Worm (Caenorhabditis elegans) whole organism, L4 larva: ENCODE measurements around the gene F54C8.1.
A peak's percentile ranks its signal among the peaks of the same experiment; 100 is the strongest.

Experiments
- F10B5.3 ChIP-seq: sonication (generic microtip); optimal IDR thresholded peaks from 2 replicates; lab custom pipeline; 2016; ENCODE audit warnings: mild to moderate bottlenecking, missing genetic modification characterization, missing compliant biosample characterization
- F26F4.8 ChIP-seq: fragments of 200-800 bp; sonication (Bioruptor generic); conservative IDR thresholded peaks from 2 replicates; pipeline ENCODE4 v1.3.6; 2022; ENCODE audit warnings: missing genetic modification characterization, missing compliant biosample characterization
- T26A8.4 ChIP-seq: fragments of 200-800 bp; sonication (Bioruptor generic); IDR thresholded peaks from 2 replicates; pipeline ENCODE4 v1.3.6; 2022; ENCODE audit warnings: missing genetic modification characterization, missing compliant biosample characterization
- Y48G9A.11 ChIP-seq: fragments of 200-800 bp; sonication (Bioruptor generic); IDR thresholded peaks from 2 replicates; pipeline ENCODE4 v1.3.6; 2022; ENCODE audit warnings: missing genetic modification reagents, missing genetic modification characterization, missing compliant biosample characterization
- Y5F2A.4 ChIP-seq: fragments of 200-800 bp; sonication (Bioruptor generic); optimal IDR thresholded peaks from 2 replicates; lab custom pipeline; 2018; ENCODE audit warnings: mild to moderate bottlenecking, missing genetic modification characterization, missing compliant biosample characterization
- ZK546.5 ChIP-seq, 2 experiments: sonication (generic microtip); optimal IDR thresholded peaks; 2 replicates each; lab custom pipeline; 2017; ENCODE audit warnings: missing biosample characterization in 2 of 2, missing genetic modification characterization in 2 of 2
- arid-1 ChIP-seq: fragments of 200-800 bp; sonication (Bioruptor generic); conservative IDR thresholded peaks from 2 replicates; pipeline ENCODE4 v1.3.6; 2022; ENCODE audit warnings: missing genetic modification reagents, missing genetic modification characterization, missing compliant biosample characterization
- ceh-20 ChIP-seq: fragments of 200-800 bp; sonication (Bioruptor generic); IDR thresholded peaks from 2 replicates; pipeline ENCODE4 v1.3.6; 2022; ENCODE audit warnings: missing genetic modification reagents, missing genetic modification characterization, missing compliant biosample characterization
- ceh-32 ChIP-seq: sonication (generic microtip); optimal IDR thresholded peaks from 2 replicates; lab custom pipeline; 2016; ENCODE audit warnings: mild to moderate bottlenecking, missing genetic modification characterization, missing compliant biosample characterization; ENCODE audit not compliant: poor library complexity
- ceh-44 ChIP-seq: fragments of 200-800 bp; sonication (Bioruptor generic); IDR thresholded peaks from 2 replicates; pipeline ENCODE4 v1.3.6; 2022; ENCODE audit warnings: missing genetic modification reagents, missing genetic modification characterization, missing compliant biosample characterization
- ceh-82 ChIP-seq: sonication (generic microtip); optimal IDR thresholded peaks from 2 replicates; lab custom pipeline; 2017; ENCODE audit warnings: missing biosample characterization, missing genetic modification characterization
- ctbp-1 ChIP-seq: fragments of 200-800 bp; sonication (Bioruptor generic); IDR thresholded peaks from 2 replicates; pipeline ENCODE4 v1.3.6; 2022; ENCODE audit warnings: missing genetic modification reagents, missing genetic modification characterization, missing compliant biosample characterization
- daf-19 ChIP-seq: fragments of 200-800 bp; sonication (Bioruptor generic); conservative IDR thresholded peaks from 2 replicates; pipeline ENCODE4 v1.3.6; 2022; ENCODE audit warnings: missing genetic modification characterization, missing compliant biosample characterization
- daf-8 ChIP-seq: fragments of 200-800 bp; sonication (Bioruptor generic); IDR thresholded peaks from 2 replicates; pipeline ENCODE4 v1.3.6; 2022; ENCODE audit warnings: missing genetic modification characterization, missing compliant biosample characterization
- dmd-8 ChIP-seq: fragments of 200-800 bp; sonication (Bioruptor generic); IDR thresholded peaks from 2 replicates; pipeline ENCODE4 v1.3.6; 2022; ENCODE audit warnings: missing genetic modification characterization, missing compliant biosample characterization
- dmd-9 ChIP-seq: fragments of 200-800 bp; sonication (Bioruptor generic); IDR thresholded peaks from 2 replicates; pipeline ENCODE4 v1.3.6; 2022; ENCODE audit warnings: missing genetic modification reagents, missing genetic modification characterization, missing compliant biosample characterization
- duxl-1 ChIP-seq: sonication (generic microtip); optimal IDR thresholded peaks from 2 replicates; lab custom pipeline; 2016; ENCODE audit warnings: mild to moderate bottlenecking, missing genetic modification characterization, moderate library complexity, missing compliant biosample characterization; ENCODE audit not compliant: poor library complexity
- dve-1 ChIP-seq: sonication (generic microtip); optimal IDR thresholded peaks from 2 replicates; lab custom pipeline; 2017; ENCODE audit warnings: antibody characterized with exemption, mild to moderate bottlenecking, missing genetic modification characterization, missing compliant biosample characterization; ENCODE audit not compliant: insufficient read depth
- gei-8 ChIP-seq: fragments of 200-800 bp; sonication (Bioruptor generic); optimal IDR thresholded peaks from 2 replicates; lab custom pipeline; 2018; ENCODE audit warnings: mild to moderate bottlenecking, missing genetic modification characterization, missing compliant biosample characterization
- hif-1 ChIP-seq, 2 experiments: sonication (generic microtip); optimal IDR thresholded peaks; 2 replicates each; lab custom pipeline; 2016 to 2017; ENCODE audit warnings: missing compliant biosample characterization in 2 of 2, missing genetic modification characterization in 2 of 2, missing genetic modification reagents in 2 of 2, missing genotype in 2 of 2, mild to moderate bottlenecking in 1 of 2
- hlh-11 ChIP-seq: fragments of 200-800 bp; sonication (Bioruptor generic); optimal IDR thresholded peaks from 2 replicates; lab custom pipeline; 2018; ENCODE audit warnings: mild to moderate bottlenecking, missing genetic modification characterization, missing compliant biosample characterization
- hmg-1.1 ChIP-seq: fragments of 200-800 bp; sonication (Bioruptor generic); IDR thresholded peaks from 2 replicates; pipeline ENCODE4 v1.3.6; 2022; ENCODE audit warnings: missing genetic modification reagents, missing genetic modification characterization, missing compliant biosample characterization
- lim-7 ChIP-seq: fragments of 200-800 bp; sonication (Bioruptor generic); IDR thresholded peaks from 2 replicates; pipeline ENCODE4 v1.3.6; 2022; ENCODE audit warnings: missing genetic modification characterization, missing compliant biosample characterization
- lin-15B ChIP-seq: fragments of 150-350 bp; sonication (generic microtip); optimal IDR thresholded peaks from 3 replicates; lab custom pipeline; 2014; ENCODE audit warnings: missing biosample characterization, missing genetic modification characterization
- lin-38 ChIP-seq: fragments of 200-800 bp; sonication (Bioruptor generic); IDR thresholded peaks from 2 replicates; pipeline ENCODE4 v1.3.6; 2022; ENCODE audit warnings: missing genetic modification reagents, missing genetic modification characterization, missing compliant biosample characterization
- lsy-2 ChIP-seq, 2 experiments: fragments of 150-350 bp in 1 of 2; sonication (generic microtip) in 1 of 2; optimal IDR thresholded peaks; 2 replicates each; lab custom pipeline; 2014 to 2017; ENCODE audit warnings: missing biosample characterization in 2 of 2, missing genetic modification characterization in 2 of 2
- madf-5 ChIP-seq, 2 experiments: fragments of 200-800 bp; sonication (Bioruptor generic); IDR thresholded peaks; 2 replicates each; pipeline ENCODE4 v1.3.6; 2022; ENCODE audit warnings: missing compliant biosample characterization in 2 of 2, missing genetic modification characterization in 2 of 2
- mdl-1 ChIP-seq, 2 experiments: fragments of 150-350 bp in 1 of 2; sonication (generic microtip) in 1 of 2; optimal IDR thresholded peaks; 2 replicates each; lab custom pipeline; 2014 to 2017; ENCODE audit warnings: missing biosample characterization in 2 of 2, missing genetic modification characterization in 2 of 2
- mep-1 ChIP-seq: fragments of 150-350 bp; sonication (generic microtip); optimal IDR thresholded peaks from 3 replicates; lab custom pipeline; 2014; ENCODE audit warnings: missing biosample characterization, missing genetic modification characterization
- mes-2 ChIP-seq: sonication (generic microtip); optimal IDR thresholded peaks from 2 replicates; lab custom pipeline; 2016; ENCODE audit warnings: missing genotype, mild to moderate bottlenecking, missing genetic modification characterization, missing compliant biosample characterization; ENCODE audit not compliant: poor library complexity, severe bottlenecking
- mxl-2 ChIP-seq: fragments of 200-800 bp; sonication (Bioruptor generic); conservative IDR thresholded peaks from 2 replicates; pipeline ENCODE4 v1.3.6; 2022; ENCODE audit warnings: missing genetic modification reagents, missing genetic modification characterization, missing compliant biosample characterization
- nhr-10 ChIP-seq: fragments of 150-350 bp; optimal IDR thresholded peaks from 2 replicates; lab custom pipeline; 2014; ENCODE audit warnings: missing biosample characterization, missing genetic modification characterization
- nhr-102 ChIP-seq: sonication (generic microtip); optimal IDR thresholded peaks from 2 replicates; lab custom pipeline; 2016; ENCODE audit warnings: mild to moderate bottlenecking, missing genetic modification characterization, moderate library complexity, missing compliant biosample characterization
- nhr-11 ChIP-seq: fragments of 150-350 bp; optimal IDR thresholded peaks from 2 replicates; lab custom pipeline; 2014; ENCODE audit warnings: missing biosample characterization, missing genetic modification characterization
- nhr-237 ChIP-seq: sonication (generic microtip); optimal IDR thresholded peaks from 2 replicates; lab custom pipeline; 2017; ENCODE audit warnings: missing biosample characterization, missing genetic modification characterization
- nhr-25 ChIP-seq: sonication (generic microtip); optimal IDR thresholded peaks from 2 replicates; lab custom pipeline; 2017; ENCODE audit warnings: missing genetic modification characterization, mild to moderate bottlenecking, missing compliant biosample characterization, antibody characterized with exemption, moderate library complexity, borderline replicate concordance; ENCODE audit not compliant: insufficient read depth
- nhr-48 ChIP-seq: sonication (generic microtip); optimal IDR thresholded peaks from 2 replicates; lab custom pipeline; 2016; ENCODE audit warnings: mild to moderate bottlenecking, missing genetic modification characterization, missing compliant biosample characterization
- nhr-6 ChIP-seq: fragments of 150-350 bp; optimal IDR thresholded peaks from 2 replicates; lab custom pipeline; 2014; ENCODE audit warnings: missing biosample characterization, missing genetic modification characterization
- nhr-76 ChIP-seq: fragments of 150-350 bp; optimal IDR thresholded peaks from 2 replicates; lab custom pipeline; 2014; ENCODE audit warnings: missing biosample characterization, missing genetic modification characterization
- pqm-1 ChIP-seq: sonication (generic microtip); optimal IDR thresholded peaks from 2 replicates; lab custom pipeline; 2017; ENCODE audit warnings: missing biosample characterization, missing genetic modification characterization
- saeg-2 ChIP-seq: fragments of 200-800 bp; sonication (Bioruptor generic); IDR thresholded peaks from 2 replicates; pipeline ENCODE4 v1.3.6; 2022; ENCODE audit warnings: missing genetic modification reagents, missing genetic modification characterization, missing compliant biosample characterization
- sdz-12 ChIP-seq: fragments of 200-800 bp; sonication (Bioruptor generic); optimal IDR thresholded peaks from 2 replicates; lab custom pipeline; 2018; ENCODE audit warnings: mild to moderate bottlenecking, missing genetic modification characterization, missing compliant biosample characterization
- set-16 ChIP-seq: fragments of 200-800 bp; sonication (Bioruptor generic); IDR thresholded peaks from 2 replicates; pipeline ENCODE4 v1.3.6; 2022; ENCODE audit warnings: missing genetic modification reagents, missing genetic modification characterization, missing compliant biosample characterization
- snpc-1.2 ChIP-seq: fragments of 200-800 bp; sonication (Bioruptor generic); IDR thresholded peaks from 2 replicates; pipeline ENCODE4 v1.3.6; 2022; ENCODE audit warnings: missing genetic modification reagents, missing genetic modification characterization, missing compliant biosample characterization
- snpc-4 ChIP-seq: fragments of 150-350 bp; optimal IDR thresholded peaks from 2 replicates; lab custom pipeline; 2014; ENCODE audit warnings: missing biosample characterization, missing genetic modification characterization
- spr-3 ChIP-seq: fragments of 200-800 bp; sonication (Bioruptor generic); optimal IDR thresholded peaks from 2 replicates; lab custom pipeline; 2018; ENCODE audit warnings: mild to moderate bottlenecking, missing genetic modification characterization, missing compliant biosample characterization
- zfp-2 ChIP-seq: sonication (generic microtip); optimal IDR thresholded peaks from 2 replicates; lab custom pipeline; 2016; ENCODE audit warnings: mild to moderate bottlenecking, missing genetic modification characterization, missing compliant biosample characterization
- zip-11 ChIP-seq: fragments of 200-800 bp; sonication (Bioruptor generic); IDR thresholded peaks from 2 replicates; pipeline ENCODE4 v1.3.6; 2022; ENCODE audit warnings: missing genetic modification characterization, missing compliant biosample characterization
- ztf-7 ChIP-seq: fragments of 150-350 bp; optimal IDR thresholded peaks from 2 replicates; lab custom pipeline; 2014; ENCODE audit warnings: missing biosample characterization, missing genetic modification characterization

F54C8.1 gene

ce11 chrIII:9455980-9456658 is 16.6 kb downstream of the F54C8.1 start, which contains the start of the genes rheb-1 and spk-1 (continued):
- TF ChIP-seq ceh-20 (GFP tag; lab: Robert Waterston, UW) (peak; percentile 91), snpc-4 (tag; lab: Kevin White, UChicago) (no peak), ZK546.5 (tag; optimal IDR thresholded peaks at IDR 0.05; lab: Kevin White, UChicago) (peak; percentile 21 to 95), ztf-7 (tag; lab: Kevin White, UChicago) (peak; percentile 68), dmd-8 (GFP tag; lab: Robert Waterston, UW) (no peak), lsy-2 (tag; optimal IDR thresholded peaks at IDR 0.05; lab: Kevin White, UChicago) (peak; percentile 97 to 99), madf-5 (GFP tag; IDR thresholded peaks at IDR 0.05; lab: Robert Waterston, UW) (0 out of 4 replicates have a peak, but pooled peaks of 1 of the 2 experiments have one; percentile 14), ctbp-1 (peak; percentile 80), hif-1 (tag; optimal IDR thresholded peaks at IDR 0.05; lab: Kevin White, UChicago) (peak; percentile 29 to 83), ceh-82 (tag; lab: Kevin White, UChicago) (no peak), dve-1 (peak; percentile 99), dmd-9 (no peak), Y48G9A.11 (GFP tag; lab: Robert Waterston, UW) (no peak), nhr-6 (tag; lab: Kevin White, UChicago) (peak; percentile 94), daf-8 (GFP tag; lab: Robert Waterston, UW) (no peak), set-16 (GFP tag; lab: Robert Waterston, UW) (peak; percentile 61), spr-3 (peak; percentile 64), mdl-1 (tag; optimal IDR thresholded peaks at IDR 0.05; lab: Kevin White, UChicago) (peak in 1 of 2 experiments; percentile 64), T26A8.4 (GFP tag; lab: Robert Waterston, UW) (peak; percentile 94), mxl-2 (GFP tag; lab: Robert Waterston, UW) (no peak), ceh-44 (GFP tag; lab: Robert Waterston, UW) (0 out of 2 replicates have a peak, but pooled peaks have one; percentile 43), lim-7 (GFP tag; lab: Robert Waterston, UW) (no peak), zip-11 (GFP tag; lab: Robert Waterston, UW) (no peak), F10B5.3 (tag; lab: Kevin White, UChicago) (peak; percentile 37), hlh-11 (tag; lab: Kevin White, UChicago) (peak; percentile 97), lin-15B (no peak), F26F4.8 (GFP tag; lab: Robert Waterston, UW) (no peak), pqm-1 (tag; lab: Kevin White, UChicago) (peak; percentile 53), nhr-11 (tag; lab: Kevin White, UChicago) (peak; percentile 70), nhr-102 (tag; lab: Kevin White, UChicago) (peak; percentile 89), nhr-76 (no peak), daf-19 (GFP tag; lab: Robert Waterston, UW) (no peak), mes-2 (tag; lab: Kevin White, UChicago) (peak; percentile 94), zfp-2 (tag; lab: Kevin White, UChicago) (peak; percentile 93), nhr-25 (tag; lab: Kevin White, UChicago) (peak; percentile 67), nhr-10 (tag; lab: Kevin White, UChicago) (peak; percentile 45), mep-1 (tag; lab: Kevin White, UChicago) (peak; percentile 89), ceh-32 (tag; lab: Kevin White, UChicago) (no peak), lin-38 (GFP tag; lab: Robert Waterston, UW) (peak; percentile 86), sdz-12 (GFP tag; lab: Kevin White, UChicago) (no peak), hmg-1.1 (peak; percentile 77; the same call in 1 of the 2 replicates), gei-8 (no peak), nhr-237 (tag; lab: Kevin White, UChicago) (no peak), Y5F2A.4 (no peak), arid-1 (GFP tag; lab: Robert Waterston, UW) (peak; percentile 85), nhr-48 (peak; percentile 89), saeg-2 (peak; percentile 78; the same call in 1 of the 2 replicates), duxl-1 (tag; lab: Kevin White, UChicago) (peak; percentile 49), snpc-1.2 (GFP tag; lab: Robert Waterston, UW) (no peak)
